Worm (Caenorhabditis elegans) whole organism, young adult: ENCODE measurements around the gene dpf-2.

ENCODE experiments used
- C06A6.2 ChIP-seq: fragments of 200-800 bp; sonication (Bioruptor generic); conservative IDR thresholded peaks from 2 replicates; pipeline ENCODE4 v1.3.6; 2022; ENCODE audit warnings: missing genetic modification characterization, missing compliant biosample characterization
- C17E4.6 ChIP-seq: fragments of 200-800 bp; sonication (Bioruptor generic); IDR thresholded peaks from 2 replicates; pipeline ENCODE4 v1.3.6; 2022; ENCODE audit warnings: missing genetic modification reagents, missing genetic modification characterization, missing compliant biosample characterization
- F10E7.11 ChIP-seq: sonication (generic microtip); optimal IDR thresholded peaks from 2 replicates; lab custom pipeline; 2017; ENCODE audit warnings: mild to moderate bottlenecking, missing genetic modification characterization, moderate library complexity, missing compliant biosample characterization
- F23B12.7 ChIP-seq: sonication (generic microtip); optimal IDR thresholded peaks from 2 replicates; lab custom pipeline; 2017; ENCODE audit warnings: missing genetic modification characterization, mild to moderate bottlenecking, missing compliant biosample characterization, antibody characterized with exemption, moderate library complexity; ENCODE audit not compliant: insufficient read depth
- F37B4.10 ChIP-seq: fragments of 200-800 bp; sonication (Bioruptor generic); IDR thresholded peaks from 2 replicates; pipeline ENCODE4 v1.3.6; 2022; ENCODE audit warnings: missing genetic modification characterization, missing compliant biosample characterization
- F52B5.7 ChIP-seq: sonication (generic microtip); optimal IDR thresholded peaks from 2 replicates; lab custom pipeline; 2016; ENCODE audit warnings: mild to moderate bottlenecking, missing genetic modification characterization, missing compliant biosample characterization
- K11D2.4 ChIP-seq: fragments of 200-800 bp; sonication (Bioruptor generic); IDR thresholded peaks from 2 replicates; pipeline ENCODE4 v1.3.6; 2022; ENCODE audit warnings: missing genetic modification reagents, missing genetic modification characterization, missing compliant biosample characterization
- Y53G8AR.9 ChIP-seq: fragments of 200-800 bp; sonication (Bioruptor generic); conservative IDR thresholded peaks from 2 replicates; pipeline ENCODE4 v1.3.6; 2022; ENCODE audit warnings: missing genetic modification reagents, missing genetic modification characterization, missing compliant biosample characterization
- Y67H2A.10 ChIP-seq: fragments of 200-800 bp; sonication (Bioruptor generic); conservative IDR thresholded peaks from 2 replicates; pipeline ENCODE4 v1.3.6; 2022; ENCODE audit warnings: missing genetic modification reagents, missing genetic modification characterization, missing compliant biosample characterization
- ZK185.1 ChIP-seq: sonication (generic microtip); optimal IDR thresholded peaks from 2 replicates; lab custom pipeline; 2016; ENCODE audit warnings: mild to moderate bottlenecking, missing genetic modification characterization, missing compliant biosample characterization; ENCODE audit not compliant: poor library complexity, severe bottlenecking
- ama-1 ChIP-seq, 3 experiments: fragments of 150-350 bp in 1 of 3; sonication (generic microtip) in 2 of 3; optimal IDR thresholded peaks; 2 replicates each; lab custom pipeline; 2014 to 2018; ENCODE audit warnings: missing biosample characterization in 2 of 3, missing genetic modification characterization in 2 of 3, missing genetic modification reagents in 2 of 3
- athp-1 ChIP-seq: sonication (generic microtip); optimal IDR thresholded peaks from 2 replicates; lab custom pipeline; 2017; ENCODE audit warnings: mild to moderate bottlenecking, missing genetic modification characterization, missing compliant biosample characterization
- attf-3 ChIP-seq: fragments of 200-800 bp; sonication (Bioruptor generic); conservative IDR thresholded peaks from 2 replicates; pipeline ENCODE4 v1.3.6; 2022; ENCODE audit warnings: missing genetic modification reagents, missing genetic modification characterization, missing compliant biosample characterization
- attf-5 ChIP-seq: fragments of 200-800 bp; sonication (Bioruptor generic); optimal IDR thresholded peaks from 2 replicates; lab custom pipeline; 2018; ENCODE audit warnings: mild to moderate bottlenecking, missing genetic modification characterization, missing compliant biosample characterization
- bed-1 ChIP-seq: fragments of 200-800 bp; sonication (Bioruptor generic); IDR thresholded peaks from 2 replicates; pipeline ENCODE4 v1.3.6; 2022; ENCODE audit warnings: missing genetic modification reagents, missing genetic modification characterization, missing compliant biosample characterization
- bed-2 ChIP-seq: fragments of 200-800 bp; sonication (Bioruptor generic); IDR thresholded peaks from 2 replicates; pipeline ENCODE4 v1.3.6; 2022; ENCODE audit warnings: missing genetic modification reagents, missing genetic modification characterization, missing compliant biosample characterization
- ceh-40 ChIP-seq: fragments of 200-800 bp; sonication (Bioruptor generic); IDR thresholded peaks from 2 replicates; pipeline ENCODE4 v1.3.6; 2022; ENCODE audit warnings: missing genetic modification characterization, missing compliant biosample characterization
- ceh-79 ChIP-seq: sonication (generic microtip); optimal IDR thresholded peaks from 2 replicates; lab custom pipeline; 2017; ENCODE audit warnings: mild to moderate bottlenecking, missing genetic modification characterization, missing compliant biosample characterization
- die-1 ChIP-seq: sonication (generic microtip); optimal IDR thresholded peaks from 2 replicates; lab custom pipeline; 2016; ENCODE audit warnings: missing genotype, mild to moderate bottlenecking, missing genetic modification characterization, missing compliant biosample characterization
- efl-1 ChIP-seq: fragments of 150-350 bp; optimal IDR thresholded peaks from 2 replicates; lab custom pipeline; 2014; ENCODE audit warnings: missing biosample characterization, missing genetic modification reagents, missing genetic modification characterization
- egl-18 ChIP-seq: fragments of 200-800 bp; sonication (Bioruptor generic); IDR thresholded peaks from 2 replicates; pipeline ENCODE4 v1.3.6; 2022; ENCODE audit warnings: missing genetic modification reagents, missing genetic modification characterization, missing compliant biosample characterization
- egrh-3 ChIP-seq: fragments of 200-800 bp; sonication (Bioruptor generic); IDR thresholded peaks from 2 replicates; pipeline ENCODE4 v1.3.6; 2022; ENCODE audit warnings: missing genetic modification reagents, missing genetic modification characterization, missing compliant biosample characterization
- gei-17 ChIP-seq: fragments of 200-800 bp; sonication (Bioruptor generic); optimal IDR thresholded peaks from 2 replicates; lab custom pipeline; 2018; ENCODE audit warnings: mild to moderate bottlenecking, missing genetic modification characterization, missing compliant biosample characterization
- hlh-26 ChIP-seq: fragments of 200-800 bp; sonication (Bioruptor generic); conservative IDR thresholded peaks from 2 replicates; pipeline ENCODE4 v1.3.6; 2022; ENCODE audit warnings: missing genetic modification reagents, missing genetic modification characterization, missing compliant biosample characterization
- hrde-1 ChIP-seq: sonication (generic microtip); optimal IDR thresholded peaks from 2 replicates; lab custom pipeline; 2016; ENCODE audit warnings: missing genetic modification characterization, mild to moderate bottlenecking, missing compliant biosample characterization, moderate library complexity, missing genotype, missing genetic modification reagents, borderline replicate concordance
- lin-26 ChIP-seq: fragments of 200-800 bp; sonication (Bioruptor generic); IDR thresholded peaks from 2 replicates; pipeline ENCODE4 v1.3.6; 2022; ENCODE audit warnings: missing genetic modification reagents, missing genetic modification characterization, missing compliant biosample characterization
- lin-54 ChIP-seq: fragments of 200-800 bp; sonication (Bioruptor generic); optimal IDR thresholded peaks from 2 replicates; lab custom pipeline; 2018; ENCODE audit warnings: mild to moderate bottlenecking, missing genetic modification characterization, missing compliant biosample characterization
- lir-1 ChIP-seq: fragments of 200-800 bp; sonication (Bioruptor generic); conservative IDR thresholded peaks from 2 replicates; pipeline ENCODE4 v1.3.6; 2022; ENCODE audit warnings: missing genetic modification reagents, missing genetic modification characterization, missing compliant biosample characterization
- mes-4 ChIP-seq: sonication (generic microtip); optimal IDR thresholded peaks from 2 replicates; lab custom pipeline; 2016; ENCODE audit warnings: missing genotype, missing genetic modification characterization, missing compliant biosample characterization
- mxl-1 ChIP-seq: sonication (generic microtip); optimal IDR thresholded peaks from 2 replicates; lab custom pipeline; 2016; ENCODE audit warnings: missing genetic modification characterization, missing compliant biosample characterization
- nfya-2 ChIP-seq: fragments of 200-800 bp; sonication (Bioruptor generic); IDR thresholded peaks from 2 replicates; pipeline ENCODE4 v1.3.6; 2022; ENCODE audit warnings: missing genetic modification reagents, missing genetic modification characterization, missing compliant biosample characterization
- nhr-120 ChIP-seq: fragments of 200-800 bp; sonication (Bioruptor generic); IDR thresholded peaks from 2 replicates; pipeline ENCODE4 v1.3.6; 2022; ENCODE audit warnings: missing genetic modification characterization, missing compliant biosample characterization
- nhr-179 ChIP-seq: sonication (generic microtip); optimal IDR thresholded peaks from 2 replicates; lab custom pipeline; 2016; ENCODE audit warnings: mild to moderate bottlenecking, missing genetic modification characterization, missing compliant biosample characterization
- nhr-80 ChIP-seq: sonication (generic microtip); optimal IDR thresholded peaks from 2 replicates; lab custom pipeline; 2016; ENCODE audit warnings: missing genetic modification characterization, missing compliant biosample characterization
- pbrm-1 ChIP-seq: fragments of 200-800 bp; sonication (Bioruptor generic); IDR thresholded peaks from 2 replicates; pipeline ENCODE4 v1.3.6; 2022; ENCODE audit warnings: missing genetic modification reagents, missing genetic modification characterization, missing compliant biosample characterization
- rec-8 ChIP-seq, 2 experiments: sonication (generic microtip); optimal IDR thresholded peaks; 2 replicates each; lab custom pipeline; 2016; ENCODE audit warnings: mild to moderate bottlenecking in 2 of 2, missing genetic modification characterization in 2 of 2, missing genetic modification reagents in 2 of 2, missing genotype in 2 of 2, missing biosample characterization in 1 of 2, missing compliant biosample characterization in 1 of 2, moderate library complexity in 1 of 2
- sdz-38 ChIP-seq: sonication (generic microtip); optimal IDR thresholded peaks from 2 replicates; lab custom pipeline; 2016; ENCODE audit warnings: missing genotype, missing genetic modification characterization, missing compliant biosample characterization
- sea-2 ChIP-seq: fragments of 200-800 bp; sonication (Bioruptor generic); IDR thresholded peaks from 2 replicates; pipeline ENCODE4 v1.3.6; 2022; ENCODE audit warnings: missing genetic modification characterization, missing compliant biosample characterization
- snpc-1.1 ChIP-seq: sonication (generic microtip); optimal IDR thresholded peaks from 2 replicates; lab custom pipeline; 2017; ENCODE audit warnings: missing genetic modification characterization, mild to moderate bottlenecking, missing compliant biosample characterization, antibody characterized with exemption, moderate library complexity, missing genotype, missing genetic modification reagents; ENCODE audit not compliant: insufficient read depth
- snpc-4 ChIP-seq, 5 experiments: fragments of 150-350 bp in 1 of 5; sonication (generic microtip) in 4 of 5; optimal IDR thresholded peaks; 2 replicates each; lab custom pipeline; 2014 to 2018; ENCODE audit warnings: missing genetic modification characterization in 5 of 5, missing biosample characterization in 3 of 5, antibody characterized with exemption in 2 of 5, mild to moderate bottlenecking in 2 of 5, missing compliant biosample characterization in 2 of 5, missing genotype in 2 of 5, moderate library complexity in 2 of 5, missing genetic modification reagents in 1 of 5
- sptf-2 ChIP-seq: fragments of 200-800 bp; sonication (Bioruptor generic); optimal IDR thresholded peaks from 2 replicates; lab custom pipeline; 2018; ENCODE audit warnings: mild to moderate bottlenecking, missing genetic modification characterization, missing compliant biosample characterization
- tlf-1 ChIP-seq: fragments of 200-800 bp; sonication (Bioruptor generic); optimal IDR thresholded peaks from 2 replicates; lab custom pipeline; 2018; ENCODE audit warnings: mild to moderate bottlenecking, missing genetic modification characterization, missing compliant biosample characterization
- unc-130 ChIP-seq: sonication (generic microtip); optimal IDR thresholded peaks from 2 replicates; lab custom pipeline; 2016; ENCODE audit warnings: missing genetic modification reagents, missing genetic modification characterization, missing compliant biosample characterization
- ztf-3 ChIP-seq: fragments of 200-800 bp; sonication (Bioruptor generic); optimal IDR thresholded peaks from 2 replicates; lab custom pipeline; 2018; ENCODE audit warnings: mild to moderate bottlenecking, missing genetic modification characterization, missing compliant biosample characterization
- ztf-6 ChIP-seq: fragments of 200-800 bp; sonication (Bioruptor generic); IDR thresholded peaks from 2 replicates; pipeline ENCODE4 v1.3.6; 2022; ENCODE audit warnings: missing genetic modification reagents, missing genetic modification characterization, missing compliant biosample characterization

dpf-2 gene

DNA sequence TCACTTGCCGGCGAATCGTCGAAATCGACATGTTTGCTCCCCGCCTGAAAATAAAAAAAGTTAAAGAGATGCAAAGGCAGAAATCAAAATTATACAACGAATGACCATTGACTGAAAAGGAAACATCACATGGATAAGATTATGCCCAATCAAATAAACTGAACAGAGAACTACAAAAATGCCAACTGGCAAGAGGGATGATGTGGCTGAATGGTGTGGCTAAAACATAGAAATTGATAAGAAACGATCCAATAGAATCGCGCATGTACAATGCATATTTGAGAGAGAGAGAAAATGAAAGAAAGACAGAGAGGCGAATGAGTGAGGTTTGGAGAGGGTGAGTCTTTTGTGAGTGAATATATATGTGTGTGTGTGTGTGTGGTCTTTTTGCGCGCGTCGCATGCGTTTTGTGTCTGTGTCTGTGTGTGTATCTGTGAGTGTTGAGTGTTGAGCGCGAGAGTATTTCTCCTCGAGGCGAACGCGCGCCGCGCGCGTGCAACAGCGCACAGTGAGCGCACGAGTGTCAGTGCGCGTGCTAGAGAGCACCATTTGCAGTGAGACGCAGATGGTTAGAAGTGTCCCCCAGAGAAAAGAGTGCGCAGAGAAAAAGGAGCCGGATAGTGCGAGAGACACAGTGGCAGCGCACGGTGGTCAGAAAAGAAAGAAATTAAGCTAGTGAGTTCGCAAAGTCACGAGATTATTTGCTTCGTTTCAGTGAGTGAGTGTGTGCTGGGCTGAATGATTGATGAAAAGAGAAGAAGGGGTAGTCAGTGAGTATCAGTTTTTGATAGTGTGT, 13.0 kb upstream of the dpf-2 start, which contains the start of gene epn-1 (continued):
- no peak for TF ChIP-seq rec-8 (tag; optimal IDR thresholded peaks at IDR 0.05; lab: Kevin White, UChicago)
- peak; percentile 56 for TF ChIP-seq F52B5.7 (tag; lab: Kevin White, UChicago)
- TF ChIP-seq sdz-38 (tag; lab: Kevin White, UChicago): no peak
- 0 out of 2 replicates have a peak, but pooled peaks have one; percentile 37 for TF ChIP-seq ztf-6 (GFP tag; lab: Robert Waterston, UW)
- TF ChIP-seq ama-1 (optimal IDR thresholded peaks at IDR 0.05; lab: Kevin White, UChicago): no peak
- TF ChIP-seq ama-1 (GFP tag; optimal IDR thresholded peaks at IDR 0.05; lab: Kevin White, UChicago): no peak
- 0 out of 2 replicates have a peak, but pooled peaks have one; percentile 63 for TF ChIP-seq C17E4.6 (GFP tag; lab: Robert Waterston, UW)
- peak; percentile 95 for TF ChIP-seq Y53G8AR.9 (GFP tag; lab: Robert Waterston, UW)
- peak; percentile 99 for TF ChIP-seq lir-1 (GFP tag; lab: Robert Waterston, UW)
- TF ChIP-seq efl-1 (GFP tag; lab: Kevin White, UChicago): peak; percentile 11
- peak; percentile 82 for TF ChIP-seq ZK185.1
- peak; percentile 51 for TF ChIP-seq F10E7.11
- TF ChIP-seq nhr-120 (GFP tag; lab: Robert Waterston, UW): 0 out of 2 replicates have a peak, but pooled peaks have one; percentile 40
- TF ChIP-seq nfya-2 (GFP tag; lab: Robert Waterston, UW): no peak
- TF ChIP-seq attf-3 (GFP tag; lab: Robert Waterston, UW): no peak
- peak; percentile 86 for TF ChIP-seq egrh-3 (GFP tag; lab: Robert Waterston, UW)
- TF ChIP-seq gei-17 (GFP tag; lab: Kevin White, UChicago): peak; percentile 90
- TF ChIP-seq die-1 (tag; lab: Kevin White, UChicago): peak; percentile 60
- peak; percentile 96 for TF ChIP-seq athp-1 (tag; lab: Kevin White, UChicago)
- no peak for TF ChIP-seq hlh-26
- peak; percentile 63 for TF ChIP-seq snpc-4 (GFP tag; optimal IDR thresholded peaks at IDR 0.05; lab: Kevin White, UChicago)
- TF ChIP-seq snpc-4 (tag; optimal IDR thresholded peaks at IDR 0.05; lab: Kevin White, UChicago): peak in 3 of 4 experiments; percentile 80 to 89 (median 87)
- TF ChIP-seq mxl-1 (tag; lab: Kevin White, UChicago): peak; percentile 60
- peak; percentile 34 for TF ChIP-seq F23B12.7 (tag; lab: Kevin White, UChicago)
- peak; percentile 96 for TF ChIP-seq K11D2.4 (GFP tag; lab: Robert Waterston, UW)
- peak; percentile 95; the same call in 1 of the 2 replicates for TF ChIP-seq F37B4.10
- peak; percentile 93 for TF ChIP-seq Y67H2A.10 (GFP tag; lab: Robert Waterston, UW)
- TF ChIP-seq nhr-80 (tag; lab: Kevin White, UChicago): peak; percentile 99
- TF ChIP-seq egl-18 (GFP tag; lab: Robert Waterston, UW): peak; percentile 92
- TF ChIP-seq bed-1: no peak
- TF ChIP-seq ceh-40 (GFP tag; lab: Robert Waterston, UW): 0 out of 2 replicates have a peak, but pooled peaks have one; percentile 26
- peak; percentile 92 for TF ChIP-seq sea-2
- no peak for TF ChIP-seq hrde-1
- no peak for TF ChIP-seq unc-130 (GFP tag; lab: Kevin White, UChicago)
- no peak for TF ChIP-seq nhr-179 (tag; lab: Kevin White, UChicago)
- TF ChIP-seq lin-26: peak; percentile 85
- TF ChIP-seq bed-2 (GFP tag; lab: Robert Waterston, UW): peak; percentile 79; the same call in 1 of the 2 replicates
- peak; percentile 92 for TF ChIP-seq tlf-1 (GFP tag; lab: Kevin White, UChicago)
- TF ChIP-seq ceh-79 (tag; lab: Kevin White, UChicago): peak; percentile 87
- TF ChIP-seq ztf-3: peak; percentile 89
- TF ChIP-seq lin-54: peak; percentile 75
- peak; percentile 99 for TF ChIP-seq attf-5
- peak; percentile 11 for TF ChIP-seq snpc-1.1 (tag; lab: Kevin White, UChicago)
- TF ChIP-seq sptf-2: peak; percentile 56
- no peak for TF ChIP-seq mes-4 (tag; lab: Kevin White, UChicago)
- TF ChIP-seq C06A6.2 (GFP tag; lab: Robert Waterston, UW): peak; percentile 94
- TF ChIP-seq pbrm-1 (GFP tag; lab: Robert Waterston, UW): peak; percentile 95
